Fruit fly (Drosophila melanogaster) whole organism, embryonic: ENCODE measurements around the gene CG14017.
A peak's percentile ranks its signal among the peaks of the same experiment; 100 is the strongest.

Source experiments
- Antp ChIP-seq: fragments of 200-800 bp; sonication (Bioruptor generic); optimal IDR thresholded peaks from 3 replicates; lab custom pipeline; 2016; ENCODE audit warnings: missing biosample characterization, missing genetic modification characterization
- CG10565 ChIP-seq: fragments of 200-800 bp; sonication (Bioruptor generic); optimal IDR thresholded peaks from 3 replicates; lab custom pipeline; 2016; ENCODE audit warnings: missing biosample characterization, mild to moderate bottlenecking, missing genetic modification characterization
- CG10979 ChIP-seq: fragments of 200-800 bp; sonication (Bioruptor generic); optimal IDR thresholded peaks from 2 replicates; lab custom pipeline; 2018; ENCODE audit warnings: missing biosample characterization, mild to moderate bottlenecking, missing genetic modification characterization, moderate library complexity
- CG11723 ChIP-seq: fragments of 200-800 bp; sonication (Bioruptor generic); optimal IDR thresholded peaks from 2 replicates; lab custom pipeline; 2017; ENCODE audit warnings: missing biosample characterization, mild to moderate bottlenecking, missing genetic modification characterization
- CG12769 ChIP-seq: fragments of 200-800 bp; sonication (Bioruptor generic); optimal IDR thresholded peaks from 2 replicates; lab custom pipeline; 2019; ENCODE audit warnings: missing biosample characterization, mild to moderate bottlenecking, missing genetic modification characterization, moderate library complexity
- CG14710 ChIP-seq: fragments of 200-800 bp; sonication (Bioruptor generic); optimal IDR thresholded peaks from 3 replicates; lab custom pipeline; 2019; ENCODE audit warnings: missing biosample characterization, mild to moderate bottlenecking, missing genetic modification characterization, moderate library complexity
- CG15073 ChIP-seq: fragments of 200-800 bp; sonication (Bioruptor generic); optimal IDR thresholded peaks from 2 replicates; lab custom pipeline; 2016; ENCODE audit warnings: missing biosample characterization, missing genetic modification characterization
- CG15514 ChIP-seq: fragments of 200-800 bp; sonication (Bioruptor generic); optimal IDR thresholded peaks from 3 replicates; lab custom pipeline; 2017; ENCODE audit warnings: missing biosample characterization, missing genetic modification characterization, mild to moderate bottlenecking, moderate library complexity, missing genetic modification reagents
- CG1602 ChIP-seq: fragments of 200-800 bp; sonication (Bioruptor generic); optimal IDR thresholded peaks from 3 replicates; lab custom pipeline; 2016; ENCODE audit warnings: missing biosample characterization, missing genetic modification characterization
- CG17385 ChIP-seq: fragments of 200-800 bp; sonication (Bioruptor generic); optimal IDR thresholded peaks from 3 replicates; lab custom pipeline; 2018; ENCODE audit warnings: missing biosample characterization, mild to moderate bottlenecking, missing genetic modification characterization
- CG17912 ChIP-seq: fragments of 200-800 bp; sonication (Bioruptor generic); optimal IDR thresholded peaks from 2 replicates; lab custom pipeline; 2018; ENCODE audit warnings: missing biosample characterization, mild to moderate bottlenecking, missing genetic modification characterization
- CG2875 ChIP-seq: fragments of 200-800 bp; sonication (Bioruptor generic); optimal IDR thresholded peaks from 2 replicates; lab custom pipeline; 2017; ENCODE audit warnings: missing biosample characterization, mild to moderate bottlenecking, missing genetic modification characterization, missing genetic modification reagents
- CG3065 ChIP-seq: fragments of 200-800 bp; sonication (Bioruptor generic); optimal IDR thresholded peaks from 2 replicates; lab custom pipeline; 2016; ENCODE audit warnings: missing biosample characterization, missing genetic modification characterization
- CG32767 ChIP-seq: fragments of 200-800 bp; sonication (Bioruptor generic); IDR thresholded peaks from 2 replicates; pipeline ENCODE4 v1.3.6; 2022; ENCODE audit warnings: missing biosample characterization, missing genetic modification characterization
- CG34224 ChIP-seq: fragments of 200-800 bp; sonication (Bioruptor generic); IDR thresholded peaks from 3 replicates; pipeline ENCODE4 v1.3.6; 2022; ENCODE audit warnings: missing biosample characterization, missing genetic modification characterization; ENCODE audit not compliant: partially characterized antibody
- CG4282 ChIP-seq: fragments of 200-800 bp; sonication (Bioruptor generic); optimal IDR thresholded peaks from 2 replicates; lab custom pipeline; 2016; ENCODE audit warnings: missing biosample characterization, missing genetic modification characterization
- CG5245 ChIP-seq: fragments of 200-800 bp; sonication (Bioruptor generic); optimal IDR thresholded peaks from 3 replicates; lab custom pipeline; 2016; ENCODE audit warnings: missing biosample characterization, missing genetic modification characterization
- CG6765 ChIP-seq: fragments of 200-800 bp; sonication (Bioruptor generic); optimal IDR thresholded peaks from 3 replicates; lab custom pipeline; 2017; ENCODE audit warnings: missing biosample characterization, mild to moderate bottlenecking, missing genetic modification characterization
- CG7372 ChIP-seq: fragments of 200-800 bp; sonication (Bioruptor generic); IDR thresholded peaks from 2 replicates; pipeline ENCODE4 v1.3.6; 2022; ENCODE audit warnings: missing biosample characterization, missing genetic modification characterization
- CG7745 ChIP-seq: fragments of 200-800 bp; sonication (Bioruptor generic); optimal IDR thresholded peaks from 2 replicates; lab custom pipeline; 2018; ENCODE audit warnings: missing biosample characterization, mild to moderate bottlenecking, missing genetic modification characterization, moderate library complexity
- CG9215 ChIP-seq: fragments of 200-800 bp; sonication (Bioruptor generic); IDR thresholded peaks from 2 replicates; pipeline ENCODE4 v1.3.6; 2022; ENCODE audit warnings: missing biosample characterization, missing genetic modification characterization
- Dad ChIP-seq: fragments of 200-800 bp; sonication (Bioruptor generic); optimal IDR thresholded peaks from 3 replicates; lab custom pipeline; 2016; ENCODE audit warnings: missing biosample characterization, missing genetic modification characterization
- Doc3 ChIP-seq: fragments of 200-800 bp; sonication (Bioruptor generic); IDR thresholded peaks from 3 replicates; pipeline ENCODE4 v1.3.6; 2022; ENCODE audit warnings: missing biosample characterization, missing genetic modification characterization; ENCODE audit not compliant: partially characterized antibody
- Dp ChIP-seq: fragments of 200-800 bp; sonication (Bioruptor generic); optimal IDR thresholded peaks from 2 replicates; lab custom pipeline; 2018; ENCODE audit warnings: missing biosample characterization, mild to moderate bottlenecking, missing genetic modification characterization, moderate library complexity
- E2f2 ChIP-seq: fragments of 200-800 bp; sonication (Bioruptor generic); IDR thresholded peaks from 2 replicates; pipeline ENCODE4 v1.3.6; 2022; ENCODE audit warnings: missing biosample characterization, missing genetic modification characterization
- Ets65A ChIP-seq: fragments of 200-800 bp; sonication (Bioruptor generic); peaks from one replicate; lab custom pipeline; 2016; ENCODE audit warnings: missing biosample characterization, missing genetic modification characterization
- Hmr ChIP-seq: fragments of 200-800 bp; sonication (Bioruptor generic); optimal IDR thresholded peaks from 3 replicates; lab custom pipeline; 2017; ENCODE audit warnings: mild to moderate bottlenecking, missing biosample characterization, missing genetic modification reagents, missing genetic modification characterization
- Hr78 ChIP-seq, 2 experiments: fragments of 200-800 bp in 1 of 2; fragments of >200 bp in 1 of 2; sonication (Bioruptor generic) in 1 of 2; optimal IDR thresholded peaks; 2 replicates each; lab custom pipeline; 2017 to 2019; ENCODE audit warnings: missing biosample characterization in 2 of 2, missing genetic modification characterization in 2 of 2, mild to moderate bottlenecking in 1 of 2, moderate library complexity in 1 of 2
- Med ChIP-seq: fragments of 200-800 bp; sonication (Bioruptor generic); peaks from one replicate; lab custom pipeline; 2016; ENCODE audit warnings: missing biosample characterization, missing genetic modification characterization, mild to moderate bottlenecking, inconsistent platforms, moderate library complexity
- Neu2 ChIP-seq: fragments of 200-800 bp; sonication (Bioruptor generic); optimal IDR thresholded peaks from 3 replicates; lab custom pipeline; 2016; ENCODE audit warnings: missing biosample characterization, missing genetic modification characterization, borderline replicate concordance
- PHDP ChIP-seq: fragments of 200-800 bp; sonication (Bioruptor generic); optimal IDR thresholded peaks from 3 replicates; lab custom pipeline; 2018; ENCODE audit warnings: missing biosample characterization, mild to moderate bottlenecking, missing genetic modification characterization, moderate library complexity
- Pdp1 ChIP-seq, 2 experiments: fragments of 200-800 bp; sonication (Bioruptor generic); optimal IDR thresholded peaks; 3 replicates each; lab custom pipeline; 2016; ENCODE audit warnings: missing biosample characterization in 2 of 2, missing genetic modification characterization in 2 of 2, mild to moderate bottlenecking in 1 of 2, moderate library complexity in 1 of 2
- Sox100B ChIP-seq: fragments of 200-800 bp; sonication (Bioruptor generic); optimal IDR thresholded peaks from 3 replicates; lab custom pipeline; 2018; ENCODE audit warnings: missing biosample characterization, mild to moderate bottlenecking, missing genetic modification characterization
- Spps ChIP-seq: fragments of 200-800 bp; sonication (Bioruptor generic); optimal IDR thresholded peaks from 2 replicates; lab custom pipeline; 2018; ENCODE audit warnings: missing biosample characterization, mild to moderate bottlenecking, missing genetic modification characterization
- YL-1 ChIP-seq: fragments of 200-800 bp; sonication (Bioruptor generic); optimal IDR thresholded peaks from 3 replicates; lab custom pipeline; 2017; ENCODE audit warnings: missing biosample characterization, mild to moderate bottlenecking, missing genetic modification characterization
- ato ChIP-seq: fragments of 200-800 bp; sonication (Bioruptor generic); IDR thresholded peaks from 2 replicates; pipeline ENCODE4 v1.3.6; 2022; ENCODE audit warnings: missing biosample characterization, missing genetic modification characterization; ENCODE audit not compliant: partially characterized antibody
- dimm ChIP-seq: fragments of 200-800 bp; sonication (Bioruptor generic); IDR thresholded peaks from 2 replicates; pipeline ENCODE4 v1.3.6; 2022; ENCODE audit warnings: missing biosample characterization, missing genetic modification characterization
- dmrt99B ChIP-seq: fragments of 200-800 bp; sonication (Bioruptor generic); optimal IDR thresholded peaks from 2 replicates; lab custom pipeline; 2018; ENCODE audit warnings: missing biosample characterization, mild to moderate bottlenecking, missing genetic modification characterization, moderate library complexity
- ewg ChIP-seq: fragments of 200-800 bp; sonication (Bioruptor generic); optimal IDR thresholded peaks from 3 replicates; lab custom pipeline; 2017; ENCODE audit warnings: mild to moderate bottlenecking, missing biosample characterization, missing genetic modification reagents, missing genetic modification characterization
- fu2 ChIP-seq: fragments of 200-800 bp; sonication (Bioruptor generic); optimal IDR thresholded peaks from 2 replicates; lab custom pipeline; 2016; ENCODE audit warnings: missing biosample characterization, missing genetic modification characterization
- jumu ChIP-seq: fragments of 200-800 bp; sonication (Bioruptor generic); optimal IDR thresholded peaks from 3 replicates; lab custom pipeline; 2016; ENCODE audit warnings: missing biosample characterization, missing genetic modification characterization
- knrl ChIP-seq: fragments of 200-800 bp; sonication (Bioruptor generic); IDR thresholded peaks from 3 replicates; pipeline ENCODE4 v1.3.6; 2022; ENCODE audit warnings: missing biosample characterization, missing genetic modification characterization; ENCODE audit not compliant: partially characterized antibody
- row ChIP-seq: fragments of 200-800 bp; sonication (Bioruptor generic); IDR thresholded peaks from 3 replicates; pipeline ENCODE4 v1.3.6; 2022; ENCODE audit warnings: missing biosample characterization, missing genetic modification characterization
- run ChIP-seq: fragments of 200-800 bp; sonication (Bioruptor generic); optimal IDR thresholded peaks from 3 replicates; lab custom pipeline; 2018; ENCODE audit warnings: missing biosample characterization, mild to moderate bottlenecking, missing genetic modification characterization
- stwl ChIP-seq: fragments of 200-800 bp; sonication (Bioruptor generic); optimal IDR thresholded peaks from 3 replicates; lab custom pipeline; 2018; ENCODE audit warnings: missing biosample characterization, mild to moderate bottlenecking, missing genetic modification characterization, moderate library complexity
- vnd ChIP-seq: fragments of 200-800 bp; sonication (Bioruptor generic); IDR thresholded peaks from 3 replicates; pipeline ENCODE4 v1.3.6; 2022; ENCODE audit warnings: missing biosample characterization, missing genetic modification characterization; ENCODE audit not compliant: partially characterized antibody
- wek ChIP-seq: fragments of 200-800 bp; sonication (Bioruptor generic); optimal IDR thresholded peaks from 3 replicates; lab custom pipeline; 2018; ENCODE audit warnings: missing biosample characterization, mild to moderate bottlenecking, missing genetic modification characterization, moderate library complexity

CG14017 gene

DNA sequence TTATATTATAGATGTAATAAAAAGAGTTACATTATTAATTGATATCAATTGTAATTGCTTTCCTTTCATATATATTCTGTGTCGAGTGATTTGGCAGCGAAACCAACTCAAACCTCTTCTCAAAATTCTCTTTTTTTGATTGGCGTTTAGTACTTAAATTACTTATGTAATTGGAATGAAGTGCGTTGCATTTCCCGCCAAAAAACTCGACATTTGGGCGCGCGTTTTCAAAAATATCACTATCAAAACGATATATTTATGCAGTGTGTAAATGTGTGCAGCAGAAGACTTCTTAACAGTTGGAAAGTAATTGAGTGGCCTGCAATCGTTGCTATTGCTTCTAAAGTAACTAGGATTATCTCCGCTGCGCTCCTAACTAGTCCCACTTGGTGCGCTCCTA lies 16.6 kb upstream of the CG14017 start:
- TF ChIP-seq E2f2 (GFP tag; lab: Robert Waterston, UW), result peak; percentile 54
- TF ChIP-seq Dp (GFP tag; lab: Kevin White, UChicago), result peak; percentile 48
- no peak for TF ChIP-seq CG7372 (GFP tag; lab: Robert Waterston, UW)
- peak in 1 of 2 experiments; percentile 85 for TF ChIP-seq Pdp1 (GFP tag; optimal IDR thresholded peaks at IDR 0.05; lab: Kevin White, UChicago)

- TF ChIP-seq CG15073 (GFP tag; lab: Kevin White, UChicago) (no peak), CG5245 (no peak), CG7745 (no peak), CG2875 (GFP tag; lab: Kevin White, UChicago) (no peak), CG1602 (GFP tag; lab: Kevin White, UChicago) (no peak), run (no peak), PHDP (no peak), jumu (GFP tag; lab: Kevin White, UChicago) (no peak), ewg (GFP tag; lab: Kevin White, UChicago) (peak; percentile 92), dimm (no peak), CG6765 (no peak), CG11723 (no peak), CG10979 (no peak), vnd (GFP tag; lab: Robert Waterston, UW) (no peak), CG3065 (no peak), CG17385 (GFP tag; lab: Kevin White, UChicago) (no peak), Hr78 (GFP tag; optimal IDR thresholded peaks at IDR 0.05; lab: Kevin White, UChicago) (no peak), stwl (tag; lab: Kevin White, UChicago) (no peak), Med (GFP tag; lab: Kevin White, UChicago) (peak; percentile 65), dmrt99B (tag; lab: Kevin White, UChicago) (no peak), knrl (GFP tag; lab: Robert Waterston, UW) (no peak), Spps (tag; lab: Kevin White, UChicago) (no peak), CG34224 (no peak), Ets65A (GFP tag; lab: Kevin White, UChicago) (peak; percentile 73), Neu2 (GFP tag; lab: Kevin White, UChicago) (no peak), Sox100B (no peak), CG14710 (tag; lab: Kevin White, UChicago) (no peak), Dad (GFP tag; lab: Kevin White, UChicago) (no peak), Doc3 (no peak), fu2 (GFP tag; lab: Kevin White, UChicago) (no peak), wek (no peak), ato (no peak), row (peak; percentile 52; the same call in 2 of the 3 replicates), CG17912 (GFP tag; lab: Kevin White, UChicago) (no peak), YL-1 (GFP tag; lab: Kevin White, UChicago) (no peak), CG10565 (GFP tag; lab: Kevin White, UChicago) (no peak), CG12769 (tag; lab: Kevin White, UChicago) (no peak), Hmr (GFP tag; lab: Kevin White, UChicago) (no peak), CG4282 (GFP tag; lab: Kevin White, UChicago) (no peak), Antp (GFP tag; lab: Kevin White, UChicago) (no peak), CG9215 (GFP tag; lab: Robert Waterston, UW) (no peak), CG15514 (peak; percentile 29), CG32767 (no peak)
These were observed 14.7 kb upstream of the CG14017 start, which contains the start of gene CG14015 for dm6 chr2L:5539034-5539433. Gene CG14015, minus strand, starts transcription at chr2L:5539196.
